Worm (Caenorhabditis elegans) whole organism, L2 larva: ENCODE results near the gene F52B11.5.

Experiments used
- R02D3.7 ChIP-seq: fragments of 150-350 bp; optimal IDR thresholded peaks from 2 replicates; lab custom pipeline; 2014; ENCODE audit warnings: missing biosample characterization, missing genetic modification characterization
- ceh-82 ChIP-seq: fragments of 150-350 bp; optimal IDR thresholded peaks from 2 replicates; lab custom pipeline; 2014; ENCODE audit warnings: missing biosample characterization, missing genetic modification characterization
- egl-27 ChIP-seq: sonication (generic microtip); optimal IDR thresholded peaks from 3 replicates; lab custom pipeline; 2017; ENCODE audit warnings: missing biosample characterization, missing genetic modification reagents, missing genetic modification characterization
- elt-1 ChIP-seq: fragments of 150-350 bp; optimal IDR thresholded peaks from 2 replicates; lab custom pipeline; 2014; ENCODE audit warnings: missing biosample characterization, missing genetic modification characterization
- elt-3 ChIP-seq: sonication (generic microtip); optimal IDR thresholded peaks from 2 replicates; lab custom pipeline; 2017; ENCODE audit warnings: missing biosample characterization, missing genetic modification characterization
- fos-1 ChIP-seq: fragments of 150-350 bp; optimal IDR thresholded peaks from 2 replicates; lab custom pipeline; 2014; ENCODE audit warnings: missing biosample characterization, missing genetic modification characterization
- unc-55 ChIP-seq: fragments of 150-350 bp; sonication (generic microtip); optimal IDR thresholded peaks from 3 replicates; lab custom pipeline; 2014; ENCODE audit warnings: missing biosample characterization, missing genetic modification reagents, missing genetic modification characterization
- ztf-4 ChIP-seq: fragments of 150-350 bp; optimal IDR thresholded peaks from 2 replicates; lab custom pipeline; 2014; ENCODE audit warnings: missing biosample characterization, missing genetic modification characterization

DNA sequence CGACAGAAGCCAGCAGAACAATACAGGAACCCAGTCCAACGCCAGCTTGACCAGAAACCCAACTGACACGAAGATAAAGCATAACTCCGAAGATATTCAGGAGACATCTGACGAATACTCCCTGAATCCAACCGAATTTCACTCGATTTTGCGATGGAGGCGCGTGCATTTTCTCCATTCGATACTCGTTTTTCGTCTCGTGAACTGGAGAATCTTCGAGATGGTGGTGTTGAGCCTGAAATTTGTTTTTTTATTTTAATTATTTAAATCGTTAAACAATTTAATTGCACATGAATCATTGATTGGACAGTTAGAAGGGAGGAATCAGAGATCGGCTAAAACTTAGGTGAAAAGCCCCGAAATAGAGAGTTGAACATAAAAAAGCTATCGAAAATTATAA is 11.3 kb upstream of the F52B11.5 start:
- TF ChIP-seq ztf-4 (tag; lab: Kevin White, UChicago) (no peak), egl-27 (tag; lab: Kevin White, UChicago) (no peak), elt-3 (no peak), fos-1 (tag; lab: Kevin White, UChicago) (no peak), unc-55 (GFP tag; lab: Kevin White, UChicago) (no peak), elt-1 (tag; lab: Kevin White, UChicago) (no peak), R02D3.7 (tag; lab: Kevin White, UChicago) (no peak), ceh-82 (tag; lab: Kevin White, UChicago) (no peak)
